Worm (Caenorhabditis elegans) whole organism, mixed stage, embryonic: Measurements from ENCODE around the gene sdz-32.
"Not testable (repeated sequence)": the region's sequence is repeated elsewhere in the genome, so short reads cannot be mapped to it uniquely, and the experiment has no call there.

Experiments used
- M03D4.4 ChIP-seq: sonication (generic microtip); optimal IDR thresholded peaks from 2 replicates; lab custom pipeline; 2017; ENCODE audit warnings: mild to moderate bottlenecking, missing genetic modification characterization, missing compliant biosample characterization
- bed-3 ChIP-seq: fragments of 200-800 bp; sonication (Bioruptor generic); optimal IDR thresholded peaks from 3 replicates; lab custom pipeline; 2018; ENCODE audit warnings: mild to moderate bottlenecking, missing genetic modification characterization, moderate library complexity, missing compliant biosample characterization
- blmp-1 ChIP-seq: fragments of 150-350 bp; optimal IDR thresholded peaks from 2 replicates; lab custom pipeline; 2014; ENCODE audit warnings: missing biosample characterization, missing genetic modification characterization
- ceh-43 ChIP-seq: fragments of 200-800 bp; sonication (Bioruptor generic); optimal IDR thresholded peaks from 2 replicates; lab custom pipeline; 2018; ENCODE audit warnings: mild to moderate bottlenecking, missing genetic modification characterization, moderate library complexity, missing compliant biosample characterization
- ceh-83 ChIP-seq: fragments of 200-800 bp; sonication (Bioruptor generic); optimal IDR thresholded peaks from 2 replicates; lab custom pipeline; 2018; ENCODE audit warnings: mild to moderate bottlenecking, missing genetic modification characterization, missing compliant biosample characterization
- ces-1 ChIP-seq: fragments of 150-350 bp; optimal IDR thresholded peaks from 2 replicates; lab custom pipeline; 2014; ENCODE audit warnings: missing biosample characterization, missing genetic modification reagents, missing genetic modification characterization
- elt-3 ChIP-seq: fragments of 150-350 bp; optimal IDR thresholded peaks from 2 replicates; lab custom pipeline; 2014; ENCODE audit warnings: missing biosample characterization, missing genetic modification characterization
- flh-1 ChIP-seq: fragments of 200-800 bp; sonication (Bioruptor generic); optimal IDR thresholded peaks from 2 replicates; lab custom pipeline; 2018; ENCODE audit warnings: mild to moderate bottlenecking, missing genetic modification characterization, moderate library complexity, missing compliant biosample characterization
- ham-2 ChIP-seq: fragments of 200-800 bp; sonication (Bioruptor generic); optimal IDR thresholded peaks from 2 replicates; lab custom pipeline; 2018; ENCODE audit warnings: mild to moderate bottlenecking, missing genetic modification characterization, missing compliant biosample characterization
- hlh-1 ChIP-seq: fragments of 150-350 bp; optimal IDR thresholded peaks from 2 replicates; lab custom pipeline; 2014; ENCODE audit warnings: missing biosample characterization, missing genetic modification reagents, missing genetic modification characterization
- lin-32 ChIP-seq: fragments of 200-800 bp; sonication (Bioruptor generic); optimal IDR thresholded peaks from 2 replicates; lab custom pipeline; 2018; ENCODE audit warnings: mild to moderate bottlenecking, missing genetic modification characterization, missing compliant biosample characterization
- lsy-2 ChIP-seq: fragments of 150-350 bp; optimal IDR thresholded peaks from 2 replicates; lab custom pipeline; 2014; ENCODE audit warnings: missing biosample characterization, missing genetic modification characterization
- mab-5 ChIP-seq: fragments of 150-350 bp; optimal IDR thresholded peaks from 2 replicates; lab custom pipeline; 2014; ENCODE audit warnings: missing biosample characterization, missing genetic modification characterization
- mls-2 ChIP-seq: sonication (generic microtip); optimal IDR thresholded peaks from 2 replicates; lab custom pipeline; 2016; ENCODE audit warnings: mild to moderate bottlenecking, missing genetic modification characterization, moderate library complexity, missing compliant biosample characterization
- nhr-2 ChIP-seq: fragments of 150-350 bp; optimal IDR thresholded peaks from 2 replicates; lab custom pipeline; 2014; ENCODE audit warnings: missing biosample characterization, missing genetic modification characterization
- nhr-237 ChIP-seq: fragments of 150-350 bp; optimal IDR thresholded peaks from 2 replicates; lab custom pipeline; 2014; ENCODE audit warnings: missing biosample characterization, missing genetic modification characterization
- nhr-28 ChIP-seq: fragments of 150-350 bp; optimal IDR thresholded peaks from 2 replicates; lab custom pipeline; 2014; ENCODE audit warnings: missing biosample characterization, missing genetic modification characterization
- pha-4 ChIP-seq: fragments of 150-350 bp; optimal IDR thresholded peaks from 2 replicates; lab custom pipeline; 2018; ENCODE audit warnings: missing biosample characterization, missing genetic modification reagents, missing genetic modification characterization
- sem-2 ChIP-seq: fragments of 200-800 bp; sonication (Bioruptor generic); optimal IDR thresholded peaks from 2 replicates; lab custom pipeline; 2018; ENCODE audit warnings: mild to moderate bottlenecking, missing genetic modification characterization, missing compliant biosample characterization
- snpc-4 ChIP-seq: fragments of 150-350 bp; optimal IDR thresholded peaks from 2 replicates; lab custom pipeline; 2014; ENCODE audit warnings: missing biosample characterization, missing genetic modification characterization
- sptf-1 ChIP-seq: sonication (generic microtip); optimal IDR thresholded peaks from 2 replicates; lab custom pipeline; 2017; ENCODE audit warnings: mild to moderate bottlenecking, missing genetic modification characterization, moderate library complexity, missing compliant biosample characterization
- tbx-8 ChIP-seq: fragments of 200-800 bp; sonication (Bioruptor generic); optimal IDR thresholded peaks from 2 replicates; lab custom pipeline; 2018; ENCODE audit warnings: mild to moderate bottlenecking, missing genetic modification characterization, moderate library complexity, missing compliant biosample characterization
- unc-120 ChIP-seq: sonication (generic microtip); optimal IDR thresholded peaks from 2 replicates; lab custom pipeline; 2017; ENCODE audit warnings: missing genetic modification characterization, missing compliant biosample characterization; ENCODE audit not compliant: poor library complexity, severe bottlenecking
- unc-39 ChIP-seq: fragments of 150-350 bp; optimal IDR thresholded peaks from 2 replicates; lab custom pipeline; 2014; ENCODE audit warnings: missing biosample characterization, missing genetic modification characterization
- unc-62 ChIP-seq: fragments of 150-350 bp; optimal IDR thresholded peaks from 2 replicates; lab custom pipeline; 2014; ENCODE audit warnings: missing biosample characterization, missing genetic modification reagents, missing genetic modification characterization
- zip-8 ChIP-seq: fragments of 150-350 bp; optimal IDR thresholded peaks from 2 replicates; lab custom pipeline; 2014; ENCODE audit warnings: missing biosample characterization, missing genetic modification characterization
- ztf-11 ChIP-seq: fragments of 150-350 bp; optimal IDR thresholded peaks from 2 replicates; lab custom pipeline; 2014; ENCODE audit warnings: missing biosample characterization, missing genetic modification characterization

The sdz-32 gene

ce11 chrII:3460048-3460447 lies 13.8 kb upstream of the sdz-32 start, which contains the start of gene C16C8.7:
TSS of gene C16C8.7 (minus strand) at chrII:3460148.
- TF ChIP-seq ztf-11 (tag; lab: Kevin White, UChicago) (no peak), ces-1 (GFP tag; lab: Kevin White, UChicago) (no peak), mls-2 (tag; lab: Kevin White, UChicago) (no peak), unc-120 (tag; lab: Kevin White, UChicago) (no peak), sem-2 (GFP tag; lab: Kevin White, UChicago) (no peak), blmp-1 (tag; lab: Kevin White, UChicago) (no peak), ceh-43 (no peak), pha-4 (tag; lab: Kevin White, UChicago) (no peak), lin-32 (GFP tag; lab: Kevin White, UChicago) (no peak), ham-2 (GFP tag; lab: Kevin White, UChicago) (no peak), unc-62 (GFP tag; lab: Kevin White, UChicago) (no peak), nhr-28 (tag; lab: Kevin White, UChicago) (no peak), mab-5 (tag; lab: Kevin White, UChicago) (no peak), ceh-83 (GFP tag; lab: Kevin White, UChicago) (no peak)

- TF ChIP-seq M03D4.4 (no peak), mab-5 (tag; lab: Kevin White, UChicago) (no peak), nhr-237 (no peak), sptf-1 (no peak), flh-1 (GFP tag; lab: Kevin White, UChicago) (no peak), unc-39 (no peak), hlh-1 (tag; lab: Kevin White, UChicago) (no peak), tbx-8 (GFP tag; lab: Kevin White, UChicago) (no peak), snpc-4 (tag; lab: Kevin White, UChicago) (no peak), ztf-11 (tag; lab: Kevin White, UChicago) (no peak), elt-3 (tag; lab: Kevin White, UChicago) (no peak), lsy-2 (tag; lab: Kevin White, UChicago) (no peak), blmp-1 (tag; lab: Kevin White, UChicago) (no peak)
- TF ChIP-seq, all 35 proteins: peak for 0
Observed at ce11 chrII:3461586-3461985, 12.3 kb upstream of the sdz-32 start, which contains the start of gene C16C8.8. TSS of gene C16C8.8 (minus strand) at chrII:3461686.

ce11 chrII:3463097-3463496 lies 10.7 kb upstream of the sdz-32 start, which contains the start of gene C16C8.9:
TSS of gene C16C8.9 (minus strand) at chrII:3463197.
- TF ChIP-seq nhr-28 (tag; lab: Kevin White, UChicago) (no peak), lin-32 (GFP tag; lab: Kevin White, UChicago) (no peak), blmp-1 (tag; lab: Kevin White, UChicago) (no peak), unc-39 (no peak), unc-120 (tag; lab: Kevin White, UChicago) (no peak), pha-4 (tag; lab: Kevin White, UChicago) (no peak), bed-3 (GFP tag; lab: Kevin White, UChicago) (no peak)

ce11 chrII:3464580-3464979 lies 9.3 kb upstream of the sdz-32 start, which contains the start of gene C16C8.10:
TSS of gene C16C8.10 (minus strand) at chrII:3464680.
- TF ChIP-seq nhr-28 (tag; lab: Kevin White, UChicago); M03D4.4; unc-120 (tag; lab: Kevin White, UChicago): not testable (repeated sequence)

ce11 chrII:3470549-3470948 lies 3.3 kb upstream of the sdz-32 start, which contains the start of gene Y49F6B.20:
TSS of gene Y49F6B.20 (minus strand) at chrII:3470649.
- TF ChIP-seq tbx-8 (GFP tag; lab: Kevin White, UChicago) (no peak), unc-62 (GFP tag; lab: Kevin White, UChicago) (no peak), nhr-28 (tag; lab: Kevin White, UChicago) (no peak), nhr-2 (no peak), zip-8 (tag; lab: Kevin White, UChicago) (no peak), lsy-2 (tag; lab: Kevin White, UChicago) (no peak), blmp-1 (tag; lab: Kevin White, UChicago) (no peak), M03D4.4 (no peak), lin-32 (GFP tag; lab: Kevin White, UChicago) (no peak), ham-2 (GFP tag; lab: Kevin White, UChicago) (no peak), unc-120 (tag; lab: Kevin White, UChicago) (no peak), sem-2 (GFP tag; lab: Kevin White, UChicago) (no peak), sptf-1 (no peak), ceh-83 (GFP tag; lab: Kevin White, UChicago) (no peak), nhr-237 (no peak)
